ENCODE assay signal across 1 fruit fly cellular context in genomic region chr3R:7123699-7124098, dm6.
TF ChIP-seq lines count a peak whose summit lies in the region.

No protein-coding gene starts in this region.

TF ChIP-seq in whole organism, embryonic, 481 proteins besides CTCF, POLR2A, EP300 and RAD21 (continued from another document and continues in another):
- TF ChIP-seq CG10147 (GFP tag; optimal IDR thresholded peaks at IDR 0.05; lab: Kevin White, UChicago) (no peak), grn (GFP tag; optimal IDR thresholded peaks at IDR 0.05; lab: Kevin White, UChicago) (no peak), caup (GFP tag; optimal IDR thresholded peaks at IDR 0.05; lab: Kevin White, UChicago; ENCODE audit: severe bottlenecking) (no peak), CG13296 (GFP tag; optimal IDR thresholded peaks at IDR 0.05; lab: Kevin White, UChicago) (no peak), corto (GFP tag; optimal IDR thresholded peaks at IDR 0.05; lab: Kevin White, UChicago) (no peak), ewg (GFP tag; optimal IDR thresholded peaks at IDR 0.05; lab: Kevin White, UChicago) (peak; percentile 20), bbx (GFP tag; IDR thresholded peaks at IDR 0.05; lab: Robert Waterston, UW; ENCODE audit: partially characterized antibody) (peak; percentile 8; the same call in 1 of the 2 replicates), Sox102F (GFP tag; optimal IDR thresholded peaks at IDR 0.05; lab: Kevin White, UChicago) (no peak), Pdp1 (GFP tag; optimal IDR thresholded peaks at IDR 0.05; lab: Kevin White, UChicago) (no peak), Sry-β (GFP tag; optimal IDR thresholded peaks at IDR 0.05; lab: Kevin White, UChicago) (no peak), slp2 (GFP tag; optimal IDR thresholded peaks at IDR 0.05; lab: Kevin White, UChicago) (no peak), p53 (GFP tag; optimal IDR thresholded peaks at IDR 0.05; lab: Kevin White, UChicago) (no peak), CG1832 (GFP tag; optimal IDR thresholded peaks at IDR 0.05; lab: Kevin White, UChicago) (peak; percentile 96), ase (GFP tag; IDR thresholded peaks at IDR 0.05; lab: Robert Waterston, UW) (no peak), Aef1 (GFP tag; IDR thresholded peaks at IDR 0.05; lab: Robert Waterston, UW) (peak; percentile 77), vfl (GFP tag; optimal IDR thresholded peaks at IDR 0.05; lab: Kevin White, UChicago) (no peak), CG4854 (GFP tag; optimal IDR thresholded peaks at IDR 0.05; lab: Kevin White, UChicago) (no peak), NFAT (GFP tag; IDR thresholded peaks at IDR 0.05; lab: Robert Waterston, UW) (no peak), CG18262 (tag; optimal IDR thresholded peaks at IDR 0.05; lab: Kevin White, UChicago) (no peak), h (optimal IDR thresholded peaks at IDR 0.05; lab: Kevin White, UChicago) (no peak), HmgD (GFP tag; optimal IDR thresholded peaks at IDR 0.05; lab: Kevin White, UChicago) (peak; percentile 72), CG1529 (GFP tag; optimal IDR thresholded peaks at IDR 0.05; lab: Kevin White, UChicago) (no peak), CG3726 (GFP tag; IDR thresholded peaks at IDR 0.05; lab: Robert Waterston, UW) (no peak), CoRest (tag; optimal IDR thresholded peaks at IDR 0.05; lab: Kevin White, UChicago) (no peak), CG18011 (GFP tag; optimal IDR thresholded peaks at IDR 0.05; lab: Kevin White, UChicago) (no peak), fd64A (GFP tag; optimal IDR thresholded peaks at IDR 0.05; lab: Kevin White, UChicago) (no peak), unc-4 (GFP tag; IDR thresholded peaks at IDR 0.05; lab: Robert Waterston, UW; ENCODE audit: partially characterized antibody) (no peak), trem (tag; optimal IDR thresholded peaks at IDR 0.05; lab: Kevin White, UChicago) (no peak), cg (GFP tag; optimal IDR thresholded peaks at IDR 0.05; lab: Kevin White, UChicago) (peak; percentile 92), CG6854 (GFP tag; optimal IDR thresholded peaks at IDR 0.05; lab: Kevin White, UChicago) (no peak), CG2129 (GFP tag; IDR thresholded peaks at IDR 0.05; lab: Robert Waterston, UW; ENCODE audit: partially characterized antibody) (no peak), emc (GFP tag; optimal IDR thresholded peaks at IDR 0.05; lab: Kevin White, UChicago) (no peak), CG13287 (GFP tag; IDR thresholded peaks at IDR 0.05; lab: Robert Waterston, UW; ENCODE audit: partially characterized antibody) (no peak), CG12744 (GFP tag; optimal IDR thresholded peaks at IDR 0.05; lab: Kevin White, UChicago) (no peak), dan (GFP tag; IDR thresholded peaks at IDR 0.05; lab: Robert Waterston, UW) (no peak), Ssrp (tag; optimal IDR thresholded peaks at IDR 0.05; lab: Kevin White, UChicago) (no peak), CG17385 (GFP tag; optimal IDR thresholded peaks at IDR 0.05; lab: Kevin White, UChicago) (no peak), seq (GFP tag; IDR thresholded peaks at IDR 0.05; lab: Robert Waterston, UW) (peak; percentile 23; the same call in 1 of the 2 replicates), gce (GFP tag; IDR thresholded peaks at IDR 0.05; lab: Robert Waterston, UW) (no peak), Hmx (GFP tag; optimal IDR thresholded peaks at IDR 0.05; lab: Kevin White, UChicago) (no peak), dpn (GFP tag; optimal IDR thresholded peaks at IDR 0.05; lab: Kevin White, UChicago) (no peak), Nf-YA (GFP tag; IDR thresholded peaks at IDR 0.05; lab: Robert Waterston, UW) (no peak), lola (GFP tag; optimal IDR thresholded peaks at IDR 0.05; lab: Kevin White, UChicago) (no peak), ems (GFP tag; optimal IDR thresholded peaks at IDR 0.05; lab: Kevin White, UChicago) (no peak), MTF-1 (GFP tag; optimal IDR thresholded peaks at IDR 0.05; lab: Kevin White, UChicago; ENCODE audit: borderline replicate concordance) (no peak), CG1024 (GFP tag; IDR thresholded peaks at IDR 0.05; lab: Robert Waterston, UW) (no peak), z (GFP tag; IDR thresholded peaks at IDR 0.05; lab: Robert Waterston, UW) (no peak), mirr (GFP tag; optimal IDR thresholded peaks at IDR 0.05; lab: Kevin White, UChicago) (peak; percentile 80), CG7928 (GFP tag; optimal IDR thresholded peaks at IDR 0.05; lab: Kevin White, UChicago) (no peak), wdn (GFP tag; IDR thresholded peaks at IDR 0.05; lab: Robert Waterston, UW) (no peak), Rfx (GFP tag; IDR thresholded peaks at IDR 0.05; lab: Robert Waterston, UW) (no peak), CG2889 (GFP tag; IDR thresholded peaks at IDR 0.05; lab: Robert Waterston, UW) (no peak), CG31224 (GFP tag; IDR thresholded peaks at IDR 0.05; lab: Robert Waterston, UW) (no peak), Jarid2 (GFP tag; optimal IDR thresholded peaks at IDR 0.05; lab: Kevin White, UChicago) (no peak), Nf-YB (GFP tag; optimal IDR thresholded peaks at IDR 0.05; lab: Kevin White, UChicago) (no peak), CG10543 (GFP tag; optimal IDR thresholded peaks at IDR 0.05; lab: Kevin White, UChicago) (no peak), Max (GFP tag; optimal IDR thresholded peaks at IDR 0.05; lab: Kevin White, UChicago) (no peak), CG3847 (GFP tag; IDR thresholded peaks at IDR 0.05; lab: Robert Waterston, UW) (no peak), her (GFP tag; optimal IDR thresholded peaks at IDR 0.05; lab: Kevin White, UChicago) (no peak), CG4424 (GFP tag; optimal IDR thresholded peaks at IDR 0.05; lab: Kevin White, UChicago) (no peak), sr (GFP tag; IDR thresholded peaks at IDR 0.05; lab: Robert Waterston, UW) (peak; percentile 84), D (optimal IDR thresholded peaks at IDR 0.05; lab: Kevin White, UChicago) (peak; percentile 38), D (GFP tag; optimal IDR thresholded peaks at IDR 0.05; lab: Kevin White, UChicago) (no peak), Bteb2 (GFP tag; optimal IDR thresholded peaks at IDR 0.05; lab: Kevin White, UChicago) (no peak), Awh (GFP tag; IDR thresholded peaks at IDR 0.05; lab: Robert Waterston, UW) (no peak), amos (GFP tag; IDR thresholded peaks at IDR 0.05; lab: Robert Waterston, UW; ENCODE audit: partially characterized antibody) (no peak), CG17802 (tag; optimal IDR thresholded peaks at IDR 0.05; lab: Kevin White, UChicago) (no peak), Mes4 (GFP tag; optimal IDR thresholded peaks at IDR 0.05; lab: Kevin White, UChicago) (no peak), Bgb (GFP tag; IDR thresholded peaks at IDR 0.05; lab: Robert Waterston, UW; ENCODE audit: partially characterized antibody) (peak; percentile 8; the same call in 1 of the 2 replicates), CG8388 (GFP tag; optimal IDR thresholded peaks at IDR 0.05; lab: Kevin White, UChicago) (no peak), zfh1 (GFP tag; IDR thresholded peaks at IDR 0.05; lab: Robert Waterston, UW) (no peak), Oaz (GFP tag; IDR thresholded peaks at IDR 0.05; lab: Robert Waterston, UW) (no peak), MESR4 (GFP tag; optimal IDR thresholded peaks at IDR 0.05; lab: Kevin White, UChicago) (peak; percentile 91), fd3F (GFP tag; optimal IDR thresholded peaks at IDR 0.05; lab: Kevin White, UChicago) (no peak), Hr78 (GFP tag; optimal IDR thresholded peaks at IDR 0.05; lab: Kevin White, UChicago) (no peak), CG7745 (tag; optimal IDR thresholded peaks at IDR 0.05; lab: Kevin White, UChicago) (no peak), rib (GFP tag; IDR thresholded peaks at IDR 0.05; lab: Robert Waterston, UW) (no peak), nerfin-1 (tag; optimal IDR thresholded peaks at IDR 0.05; lab: Kevin White, UChicago) (peak; percentile 83), hb (GFP tag; IDR thresholded peaks at IDR 0.05; lab: Robert Waterston, UW; ENCODE audit: partially characterized antibody) (no peak), Dfd (GFP tag; optimal IDR thresholded peaks at IDR 0.05; lab: Kevin White, UChicago) (no peak), bcd (GFP tag; optimal IDR thresholded peaks at IDR 0.05; lab: Kevin White, UChicago) (no peak), Tbp (GFP tag; optimal IDR thresholded peaks at IDR 0.05; lab: Kevin White, UChicago) (no peak), danr (GFP tag; IDR thresholded peaks at IDR 0.05; lab: Robert Waterston, UW) (no peak), pzg (GFP tag; optimal IDR thresholded peaks at IDR 0.05; lab: Kevin White, UChicago) (peak; percentile 27), esg (GFP tag; conservative IDR thresholded peaks at IDR 0.05; lab: Robert Waterston, UW) (no peak), HLHmδ (GFP tag; optimal IDR thresholded peaks at IDR 0.05; lab: Kevin White, UChicago) (peak; percentile 77), chm (GFP tag; IDR thresholded peaks at IDR 0.05; lab: Robert Waterston, UW) (peak; percentile 55), CG8359 (GFP tag; optimal IDR thresholded peaks at IDR 0.05; lab: Kevin White, UChicago; ENCODE audit: borderline replicate concordance) (no peak), tio (GFP tag; optimal IDR thresholded peaks at IDR 0.05; lab: Kevin White, UChicago) (no peak), Xbp1 (GFP tag; optimal IDR thresholded peaks at IDR 0.05; lab: Kevin White, UChicago) (no peak), toy (GFP tag; IDR thresholded peaks at IDR 0.05; lab: Robert Waterston, UW) (no peak), Fer2 (tag; optimal IDR thresholded peaks at IDR 0.05; lab: Kevin White, UChicago) (no peak), CG6689 (GFP tag; IDR thresholded peaks at IDR 0.05; lab: Robert Waterston, UW) (no peak), CG12071 (GFP tag; optimal IDR thresholded peaks at IDR 0.05; lab: Kevin White, UChicago) (peak; percentile 23), CG43689 (GFP tag; IDR thresholded peaks at IDR 0.05; lab: Robert Waterston, UW) (no peak), phol (tag; optimal IDR thresholded peaks at IDR 0.05; lab: Kevin White, UChicago) (no peak), CG3995 (GFP tag; optimal IDR thresholded peaks at IDR 0.05; lab: Kevin White, UChicago) (no peak), PHDP (tag; optimal IDR thresholded peaks at IDR 0.05; lab: Kevin White, UChicago) (no peak), CG17612 (GFP tag; IDR thresholded peaks at IDR 0.05; lab: Robert Waterston, UW) (no peak), CG4617 (GFP tag; optimal IDR thresholded peaks at IDR 0.05; lab: Kevin White, UChicago; ENCODE audit: borderline replicate concordance) (peak; percentile 96), CG15073 (GFP tag; optimal IDR thresholded peaks at IDR 0.05; lab: Kevin White, UChicago) (no peak), CG6175 (GFP tag; IDR thresholded peaks at IDR 0.05; lab: Robert Waterston, UW) (no peak), ftz-f1 (GFP tag; optimal IDR thresholded peaks at IDR 0.05; lab: Kevin White, UChicago) (peak; percentile 80), BtbVII (GFP tag; optimal IDR thresholded peaks at IDR 0.05; lab: Kevin White, UChicago) (no peak), CG8281 (tag; optimal IDR thresholded peaks at IDR 0.05; lab: Kevin White, UChicago) (no peak), chif (GFP tag; optimal IDR thresholded peaks at IDR 0.05; lab: Kevin White, UChicago) (no peak), Ravus (GFP tag; IDR thresholded peaks at IDR 0.05; lab: Robert Waterston, UW) (no peak), eve (GFP tag; optimal IDR thresholded peaks at IDR 0.05; lab: Kevin White, UChicago) (no peak), ac (GFP tag; optimal IDR thresholded peaks at IDR 0.05; lab: Kevin White, UChicago) (no peak), kah (GFP tag; optimal IDR thresholded peaks at IDR 0.05; lab: Kevin White, UChicago) (peak; percentile 90), CG1647 (GFP tag; optimal IDR thresholded peaks at IDR 0.05; lab: Kevin White, UChicago) (no peak), CG6791 (GFP tag; IDR thresholded peaks at IDR 0.05; lab: Robert Waterston, UW; ENCODE audit: partially characterized antibody) (no peak), CG14050 (GFP tag; IDR thresholded peaks at IDR 0.05; lab: Robert Waterston, UW) (no peak), CG15514 (GFP tag; optimal IDR thresholded peaks at IDR 0.05; lab: Kevin White, UChicago) (no peak), odd (GFP tag; optimal IDR thresholded peaks at IDR 0.05; lab: Kevin White, UChicago) (no peak), Dek (tag; optimal IDR thresholded peaks at IDR 0.05; lab: Kevin White, UChicago) (no peak), dimm (GFP tag; IDR thresholded peaks at IDR 0.05; lab: Robert Waterston, UW) (no peak), dmrt11E (tag; optimal IDR thresholded peaks at IDR 0.05; lab: Kevin White, UChicago) (no peak), CG7963 (GFP tag; IDR thresholded peaks at IDR 0.05; lab: Robert Waterston, UW; ENCODE audit: partially characterized antibody) (no peak), D19A (tag; optimal IDR thresholded peaks at IDR 0.05; lab: Kevin White, UChicago) (no peak), CG6254 (GFP tag; optimal IDR thresholded peaks at IDR 0.05; lab: Kevin White, UChicago) (no peak), CG31365 (tag; optimal IDR thresholded peaks at IDR 0.05; lab: Kevin White, UChicago) (no peak), CG30020 (tag; optimal IDR thresholded peaks at IDR 0.05; lab: Kevin White, UChicago) (no peak), CG10274 (GFP tag; optimal IDR thresholded peaks at IDR 0.05; lab: Kevin White, UChicago) (no peak), prd (optimal IDR thresholded peaks at IDR 0.05; lab: Kevin White, UChicago) (no peak), prd (GFP tag; IDR thresholded peaks at IDR 0.05; lab: Robert Waterston, UW) (no peak), repo (GFP tag; optimal IDR thresholded peaks at IDR 0.05; lab: Kevin White, UChicago) (no peak), CG7271 (tag; optimal IDR thresholded peaks at IDR 0.05; lab: Kevin White, UChicago) (no peak), hkb (optimal IDR thresholded peaks at IDR 0.05; lab: Kevin White, UChicago) (no peak), hkb (GFP tag; IDR thresholded peaks at IDR 0.05; lab: Robert Waterston, UW) (no peak), CG15696 (tag; optimal IDR thresholded peaks at IDR 0.05; lab: Kevin White, UChicago) (no peak), pho (GFP tag; optimal IDR thresholded peaks at IDR 0.05; lab: Kevin White, UChicago) (no peak), Sry-δ (GFP tag; optimal IDR thresholded peaks at IDR 0.05; lab: Kevin White, UChicago) (no peak), CG1602 (GFP tag; optimal IDR thresholded peaks at IDR 0.05; lab: Kevin White, UChicago) (no peak), Atf-2 (GFP tag; optimal IDR thresholded peaks at IDR 0.05; lab: Kevin White, UChicago) (no peak), CG4328 (GFP tag; optimal IDR thresholded peaks at IDR 0.05; lab: Kevin White, UChicago) (no peak), GATAe (GFP tag; conservative IDR thresholded peaks at IDR 0.05; lab: Robert Waterston, UW) (no peak), Doc2 (GFP tag; IDR thresholded peaks at IDR 0.05; lab: Robert Waterston, UW) (no peak), pros (GFP tag; optimal IDR thresholded peaks at IDR 0.05; lab: Kevin White, UChicago) (peak; percentile 35)
